Fruit fly (Drosophila melanogaster): ENCODE results near the gene plum.

DNA sequence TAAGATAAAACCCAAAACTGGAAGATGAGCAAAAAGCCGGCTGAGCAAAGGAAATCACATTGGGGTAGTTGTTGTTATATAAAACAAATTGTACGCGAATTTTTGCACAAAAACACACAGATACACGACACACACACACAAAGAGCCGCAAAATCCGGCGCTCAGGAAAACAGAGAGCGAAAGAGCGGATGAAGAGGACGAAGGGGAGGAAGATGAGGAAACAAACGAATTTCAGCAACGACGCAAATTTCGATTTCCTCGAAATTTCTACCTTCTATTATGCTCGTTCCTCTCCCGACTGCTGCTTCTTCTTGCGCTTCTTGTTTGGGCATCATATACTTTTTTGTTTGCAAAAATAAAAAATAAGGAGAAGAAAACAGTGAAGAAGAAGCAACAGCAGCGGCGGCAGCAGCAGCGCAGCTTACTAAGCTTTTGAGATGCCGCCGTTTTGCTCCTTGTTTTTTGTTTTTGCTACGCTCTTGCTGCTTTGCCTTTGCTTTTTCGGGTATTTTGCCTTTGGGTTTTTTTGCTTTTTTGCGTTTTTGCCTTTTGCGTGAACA, 940 bp downstream of the plum start:
- TF ChIP-seq usp (GFP tag; optimal IDR thresholded peaks at IDR 0.05), result no peak
- no peak for TF ChIP-seq EcR (GFP tag; optimal IDR thresholded peaks at IDR 0.05)

Data from whole organism.